Worm (Caenorhabditis elegans): Measurements from ENCODE around the gene F21D5.3.
A peak's percentile ranks its signal among the peaks of the same experiment; 100 is the strongest.
"Not testable (repeated sequence)": the region's sequence is repeated elsewhere in the genome, so short reads cannot be mapped to it uniquely, and the experiment has no call there.

F21D5.3 gene

ce11 chrIV:8705504-8705903, 25.1 kb upstream of the F21D5.3 start, which contains the start of gene H23L24.4:
H23L24.4 (minus strand) TSS chrIV:8705604.
- no peak for TF ChIP-seq lin-13 (tag; optimal IDR thresholded peaks at IDR 0.05)
- no peak for TF ChIP-seq nhr-2 (tag; optimal IDR thresholded peaks at IDR 0.05)
- TF ChIP-seq sptf-1 (tag; optimal IDR thresholded peaks at IDR 0.05), result no peak
- no peak for TF ChIP-seq lsy-2 (tag; optimal IDR thresholded peaks at IDR 0.05)

- TF ChIP-seq lin-32 (GFP tag; optimal IDR thresholded peaks at IDR 0.05), result no peak
- no peak for TF ChIP-seq ham-2 (GFP tag; optimal IDR thresholded peaks at IDR 0.05)
- no peak for TF ChIP-seq M03D4.4 (tag; optimal IDR thresholded peaks at IDR 0.05)
- TF ChIP-seq pha-4 (tag; optimal IDR thresholded peaks at IDR 0.05), result no peak
- TF ChIP-seq lsy-2 (tag; optimal IDR thresholded peaks at IDR 0.05), result no peak
- TF ChIP-seq lin-13 (tag; optimal IDR thresholded peaks at IDR 0.05), result no peak
- no peak for TF ChIP-seq ceh-39 (tag; optimal IDR thresholded peaks at IDR 0.05)
- TF ChIP-seq nhr-76 (tag; optimal IDR thresholded peaks at IDR 0.05), result no peak
- TF ChIP-seq unc-62 (GFP tag; optimal IDR thresholded peaks at IDR 0.05), result no peak
- TF ChIP-seq unc-39 (tag; optimal IDR thresholded peaks at IDR 0.05), result no peak
- no peak for TF ChIP-seq flh-1 (GFP tag; optimal IDR thresholded peaks at IDR 0.05)
These were observed 22.6 kb upstream of the F21D5.3 start for ce11 chrIV:8708046-8708445.

- TF ChIP-seq nhr-28 (tag; optimal IDR thresholded peaks at IDR 0.05); unc-120 (tag; optimal IDR thresholded peaks at IDR 0.05; ENCODE audit: poor library complexity, severe bottlenecking); elt-3 (tag; optimal IDR thresholded peaks at IDR 0.05): not testable (repeated sequence)
These were observed 15.6 kb upstream of the F21D5.3 start, which contains the start of the genes parg-2 and ipla-5 for ce11 chrIV:8715032-8715431. parg-2 (minus strand) TSS chrIV:8715132. ipla-5 (plus strand) TSS chrIV:8715247.

- TF ChIP-seq sptf-1 (tag; optimal IDR thresholded peaks at IDR 0.05), result no peak
- no peak for TF ChIP-seq tbx-8 (GFP tag; optimal IDR thresholded peaks at IDR 0.05)
- no peak for TF ChIP-seq lin-13 (tag; optimal IDR thresholded peaks at IDR 0.05)
- no peak for TF ChIP-seq nhr-28 (tag; optimal IDR thresholded peaks at IDR 0.05)
- TF ChIP-seq ceh-83 (GFP tag; optimal IDR thresholded peaks at IDR 0.05), result no peak
- no peak for TF ChIP-seq unc-39 (tag; optimal IDR thresholded peaks at IDR 0.05)
- TF ChIP-seq lin-32 (GFP tag; optimal IDR thresholded peaks at IDR 0.05), result no peak
- no peak for TF ChIP-seq blmp-1 (tag; optimal IDR thresholded peaks at IDR 0.05)
- no peak for TF ChIP-seq ces-1 (GFP tag; optimal IDR thresholded peaks at IDR 0.05)
- TF ChIP-seq zip-8 (tag; optimal IDR thresholded peaks at IDR 0.05), result no peak
- TF ChIP-seq elt-1 (tag; optimal IDR thresholded peaks at IDR 0.05; ENCODE audit: borderline replicate concordance, insufficient read depth), result no peak
- TF ChIP-seq nhr-237 (tag; optimal IDR thresholded peaks at IDR 0.05), result no peak
- no peak for TF ChIP-seq mls-2 (tag; optimal IDR thresholded peaks at IDR 0.05)
- TF ChIP-seq nhr-76 (tag; optimal IDR thresholded peaks at IDR 0.05), result no peak
- TF ChIP-seq nhr-12 (tag; optimal IDR thresholded peaks at IDR 0.05), result no peak
- TF ChIP-seq bed-3 (GFP tag; optimal IDR thresholded peaks at IDR 0.05), result no peak
- no peak for TF ChIP-seq ham-2 (GFP tag; optimal IDR thresholded peaks at IDR 0.05)
- no peak for TF ChIP-seq flh-1 (GFP tag; optimal IDR thresholded peaks at IDR 0.05)
- no peak for TF ChIP-seq hlh-1 (tag; optimal IDR thresholded peaks at IDR 0.05)
- no peak for TF ChIP-seq ceh-39 (tag; optimal IDR thresholded peaks at IDR 0.05)
These were observed 12.5 kb upstream of the F21D5.3 start, which contains the start of gene H23L24.1 for ce11 chrIV:8718153-8718552. H23L24.1 (plus strand) TSS chrIV:8718453.

ce11 chrIV:8722801-8723200, 7.8 kb upstream of the F21D5.3 start:
- TF ChIP-seq nhr-237 (tag; optimal IDR thresholded peaks at IDR 0.05) (no peak), nhr-2 (tag; optimal IDR thresholded peaks at IDR 0.05) (peak; percentile 79), ces-1 (GFP tag; optimal IDR thresholded peaks at IDR 0.05) (peak; percentile 35), zip-8 (tag; optimal IDR thresholded peaks at IDR 0.05) (peak; percentile 51), cnd-1 (tag; optimal IDR thresholded peaks at IDR 0.05) (peak; percentile 87), sem-2 (GFP tag; optimal IDR thresholded peaks at IDR 0.05) (no peak)

ce11 chrIV:8723720-8724119, 6.9 kb upstream of the F21D5.3 start, which contains the start of gene F21D5.9:
F21D5.9 (plus strand) TSS chrIV:8724020.
- TF ChIP-seq hlh-1 (tag; optimal IDR thresholded peaks at IDR 0.05), result no peak
- TF ChIP-seq ceh-83 (GFP tag; optimal IDR thresholded peaks at IDR 0.05), result no peak
- TF ChIP-seq ceh-39 (tag; optimal IDR thresholded peaks at IDR 0.05), result no peak
- no peak for TF ChIP-seq flh-1 (GFP tag; optimal IDR thresholded peaks at IDR 0.05)
- TF ChIP-seq sptf-1 (tag; optimal IDR thresholded peaks at IDR 0.05), result no peak
- no peak for TF ChIP-seq lin-32 (GFP tag; optimal IDR thresholded peaks at IDR 0.05)
